Worm (Caenorhabditis elegans) whole organism, L3 larva: ENCODE results near the gene srx-17.

Experiments
- ama-1 ChIP-seq: fragments of 150-350 bp; optimal IDR thresholded peaks from 2 replicates; lab custom pipeline; 2018
- ceh-16 ChIP-seq: sonication (generic microtip); optimal IDR thresholded peaks from 2 replicates; lab custom pipeline; 2017; ENCODE audit warnings: missing biosample characterization, missing genetic modification characterization
- ceh-82 ChIP-seq: fragments of 150-350 bp; optimal IDR thresholded peaks from 2 replicates; lab custom pipeline; 2014; ENCODE audit warnings: missing biosample characterization, missing genetic modification characterization
- ceh-9 ChIP-seq: sonication (generic microtip); optimal IDR thresholded peaks from 2 replicates; lab custom pipeline; 2018; ENCODE audit warnings: missing biosample characterization, missing genetic modification characterization
- egl-27 ChIP-seq: sonication (generic microtip); optimal IDR thresholded peaks from 4 replicates; lab custom pipeline; 2017; ENCODE audit warnings: missing biosample characterization, missing genetic modification reagents, missing genetic modification characterization
- elt-1 ChIP-seq: fragments of 150-350 bp; optimal IDR thresholded peaks from 2 replicates; lab custom pipeline; 2014; ENCODE audit warnings: missing biosample characterization, missing genetic modification characterization
- elt-2 ChIP-seq: sonication (generic microtip); optimal IDR thresholded peaks from 2 replicates; lab custom pipeline; 2016; ENCODE audit warnings: missing genetic modification reagents, mild to moderate bottlenecking, missing genetic modification characterization, missing compliant biosample characterization
- elt-3 ChIP-seq, 3 experiments: fragments of 150-350 bp in 1 of 3; sonication (generic microtip) in 2 of 3; optimal IDR thresholded peaks; 2 replicates in 2 of 3; 4 replicates in 1 of 3; lab custom pipeline; 2014 to 2017; ENCODE audit warnings: missing biosample characterization in 3 of 3, missing genetic modification characterization in 3 of 3
- eor-1 ChIP-seq, 2 experiments: fragments of 150-350 bp; optimal IDR thresholded peaks; 2 replicates each; lab custom pipeline; 2014 to 2018; ENCODE audit warnings: missing biosample characterization in 2 of 2, missing genetic modification characterization in 2 of 2
- fkh-2 ChIP-seq: fragments of 150-350 bp; optimal IDR thresholded peaks from 2 replicates; lab custom pipeline; 2014; ENCODE audit warnings: missing biosample characterization, missing genetic modification reagents, missing genetic modification characterization
- fos-1 ChIP-seq: fragments of 150-350 bp; optimal IDR thresholded peaks from 2 replicates; lab custom pipeline; 2014; ENCODE audit warnings: missing biosample characterization, missing genetic modification characterization
- hmg-11 ChIP-seq: sonication (generic microtip); optimal IDR thresholded peaks from 2 replicates; lab custom pipeline; 2016; ENCODE audit warnings: missing genetic modification characterization, missing compliant biosample characterization
- jun-1 ChIP-seq: fragments of 150-350 bp; optimal IDR thresholded peaks from 2 replicates; lab custom pipeline; 2014; ENCODE audit warnings: missing biosample characterization, missing genetic modification reagents, missing genetic modification characterization
- lin-15B ChIP-seq: fragments of 150-350 bp; optimal IDR thresholded peaks from 2 replicates; lab custom pipeline; 2014; ENCODE audit warnings: missing biosample characterization, missing genetic modification characterization
- lin-39 ChIP-seq: fragments of 150-350 bp; optimal IDR thresholded peaks from 2 replicates; lab custom pipeline; 2018; ENCODE audit warnings: missing biosample characterization, missing genetic modification reagents, missing genetic modification characterization
- lsy-12 ChIP-seq: sonication (generic microtip); optimal IDR thresholded peaks from 2 replicates; lab custom pipeline; 2016; ENCODE audit warnings: mild to moderate bottlenecking, missing genetic modification characterization, missing compliant biosample characterization
- mml-1 ChIP-seq: fragments of 150-350 bp; sonication (generic microtip); optimal IDR thresholded peaks from 3 replicates; lab custom pipeline; 2014; ENCODE audit warnings: missing biosample characterization, missing genetic modification characterization
- nfya-1 ChIP-seq: sonication (generic microtip); optimal IDR thresholded peaks from 2 replicates; lab custom pipeline; 2017; ENCODE audit warnings: missing genetic modification characterization, mild to moderate bottlenecking, missing compliant biosample characterization, antibody characterized with exemption, moderate library complexity; ENCODE audit not compliant: insufficient read depth
- nhr-11 ChIP-seq: fragments of 150-350 bp; optimal IDR thresholded peaks from 2 replicates; lab custom pipeline; 2014; ENCODE audit warnings: missing biosample characterization, missing genetic modification characterization
- nhr-12 ChIP-seq: fragments of 150-350 bp; optimal IDR thresholded peaks from 2 replicates; lab custom pipeline; 2014; ENCODE audit warnings: missing biosample characterization, missing genetic modification characterization
- nhr-23 ChIP-seq: fragments of 150-350 bp; optimal IDR thresholded peaks from 2 replicates; lab custom pipeline; 2014; ENCODE audit warnings: missing biosample characterization, missing genetic modification reagents, missing genetic modification characterization
- nhr-237 ChIP-seq: fragments of 150-350 bp; optimal IDR thresholded peaks from 2 replicates; lab custom pipeline; 2014; ENCODE audit warnings: missing biosample characterization, missing genetic modification characterization
- nhr-25 ChIP-seq: sonication (generic microtip); optimal IDR thresholded peaks from 2 replicates; lab custom pipeline; 2017; ENCODE audit warnings: missing biosample characterization, missing genetic modification characterization
- nhr-28 ChIP-seq: fragments of 150-350 bp; optimal IDR thresholded peaks from 2 replicates; lab custom pipeline; 2014; ENCODE audit warnings: missing biosample characterization, missing genetic modification characterization
- nhr-43 ChIP-seq: sonication (generic microtip); optimal IDR thresholded peaks from 2 replicates; lab custom pipeline; 2016; ENCODE audit warnings: mild to moderate bottlenecking, missing genetic modification characterization, missing compliant biosample characterization; ENCODE audit not compliant: poor library complexity, severe bottlenecking
- nhr-67 ChIP-seq: fragments of 150-350 bp; optimal IDR thresholded peaks from 2 replicates; lab custom pipeline; 2014; ENCODE audit warnings: missing biosample characterization, missing genetic modification characterization
- nhr-76 ChIP-seq: fragments of 150-350 bp; sonication (generic microtip); optimal IDR thresholded peaks from 5 replicates; lab custom pipeline; 2014; ENCODE audit warnings: missing biosample characterization, missing genetic modification characterization
- nhr-77 ChIP-seq: fragments of 150-350 bp; optimal IDR thresholded peaks from 2 replicates; lab custom pipeline; 2014; ENCODE audit warnings: missing biosample characterization, missing genetic modification characterization
- pha-4 ChIP-seq: fragments of 150-350 bp; optimal IDR thresholded peaks from 2 replicates; lab custom pipeline; 2014; ENCODE audit warnings: missing biosample characterization, missing genetic modification reagents, missing genetic modification characterization
- pqm-1 ChIP-seq: fragments of 150-350 bp; optimal IDR thresholded peaks from 2 replicates; lab custom pipeline; 2017; ENCODE audit warnings: missing biosample characterization, missing genetic modification characterization, inconsistent platforms
- skn-1 ChIP-seq: fragments of 150-350 bp; optimal IDR thresholded peaks from 2 replicates; lab custom pipeline; 2014; ENCODE audit warnings: missing biosample characterization, missing genetic modification characterization
- snpc-4 ChIP-seq: fragments of 150-350 bp; optimal IDR thresholded peaks from 2 replicates; lab custom pipeline; 2014; ENCODE audit warnings: missing biosample characterization, missing genetic modification characterization
- tbx-2 ChIP-seq: sonication (generic microtip); optimal IDR thresholded peaks from 2 replicates; lab custom pipeline; 2016; ENCODE audit warnings: mild to moderate bottlenecking, missing genetic modification characterization, missing compliant biosample characterization
- unc-39 ChIP-seq: sonication (generic microtip); optimal IDR thresholded peaks from 4 replicates; lab custom pipeline; 2017; ENCODE audit warnings: missing biosample characterization, missing genetic modification characterization
- unc-62 ChIP-seq: fragments of 150-350 bp; sonication (generic microtip); optimal IDR thresholded peaks from 4 replicates; lab custom pipeline; 2014; ENCODE audit warnings: missing biosample characterization, missing genetic modification reagents, missing genetic modification characterization
- zag-1 ChIP-seq: fragments of 150-350 bp; optimal IDR thresholded peaks from 2 replicates; lab custom pipeline; 2014; ENCODE audit warnings: missing biosample characterization, missing genetic modification characterization

Gene srx-17

ce11 chrV:13878226-13878625 is 37.2 kb downstream of the srx-17 start:
- TF ChIP-seq eor-1 (tag; optimal IDR thresholded peaks at IDR 0.05; lab: Kevin White, UChicago) (no peak), nhr-12 (tag; lab: Kevin White, UChicago) (no peak), elt-2 (peak; percentile 86), pqm-1 (tag; lab: Kevin White, UChicago) (peak; percentile 93), jun-1 (tag; lab: Kevin White, UChicago) (peak; percentile 11), lin-15B (tag; lab: Kevin White, UChicago) (peak; percentile 14)

- TF ChIP-seq nhr-77, result no peak
- peak; percentile 41 for TF ChIP-seq pha-4
- no peak for TF ChIP-seq hmg-11
- no peak for TF ChIP-seq fkh-2
- TF ChIP-seq pqm-1 (tag; lab: Kevin White, UChicago), result peak; percentile 94
- no peak for TF ChIP-seq elt-3 (tag; optimal IDR thresholded peaks at IDR 0.05; lab: Kevin White, UChicago)
- no peak for TF ChIP-seq ceh-16
- peak; percentile 93 for TF ChIP-seq elt-2
- TF ChIP-seq nhr-67 (tag; lab: Kevin White, UChicago), result no peak
- no peak for TF ChIP-seq tbx-2 (tag; lab: Kevin White, UChicago)
- TF ChIP-seq jun-1 (tag; lab: Kevin White, UChicago), result peak; percentile 23
- no peak for TF ChIP-seq zag-1
- TF ChIP-seq ceh-9 (tag; lab: Kevin White, UChicago), result no peak
Measured at ce11 chrV:13879241-13879640, 38.2 kb downstream of the srx-17 start, which contains the start of gene lbp-7. Gene lbp-7, plus strand, starts transcription at chrV:13879552.

ce11 chrV:13880163-13880562 is 39.2 kb downstream of the srx-17 start:
- TF ChIP-seq nhr-25 (tag; lab: Kevin White, UChicago) (peak; percentile 19), elt-1 (tag; lab: Kevin White, UChicago) (no peak), nhr-12 (tag; lab: Kevin White, UChicago) (no peak), jun-1 (tag; lab: Kevin White, UChicago) (no peak), snpc-4 (tag; lab: Kevin White, UChicago) (peak; percentile 28), lin-15B (tag; lab: Kevin White, UChicago) (peak; percentile 63), nfya-1 (tag; lab: Kevin White, UChicago) (peak; percentile 20), pha-4 (peak; percentile 56), nhr-43 (peak; percentile 30), nhr-28 (no peak)

ce11 chrV:13880607-13881006 is 39.6 kb downstream of the srx-17 start, which contains the start of gene T22G5.3:
Gene T22G5.3, plus strand, starts transcription at chrV:13880907.
- TF ChIP-seq nhr-237, result no peak
- no peak for TF ChIP-seq lsy-12
- TF ChIP-seq ama-1, result no peak
- TF ChIP-seq unc-62 (GFP tag; lab: Kevin White, UChicago), result no peak
- TF ChIP-seq snpc-4 (tag; lab: Kevin White, UChicago), result no peak
- TF ChIP-seq hmg-11, result no peak
- no peak for TF ChIP-seq ceh-82 (tag; lab: Kevin White, UChicago)
- TF ChIP-seq nhr-43, result no peak
- no peak for TF ChIP-seq nhr-12 (tag; lab: Kevin White, UChicago)
- no peak for TF ChIP-seq nhr-76 (tag; lab: Kevin White, UChicago)
- no peak for TF ChIP-seq zag-1
- TF ChIP-seq nhr-28, result no peak
- TF ChIP-seq egl-27 (tag; lab: Kevin White, UChicago), result no peak
- no peak for TF ChIP-seq nhr-23 (tag; lab: Kevin White, UChicago)

ce11 chrV:13887358-13887757 is 46.3 kb downstream of the srx-17 start, which contains the start of gene srsx-19:
Gene srsx-19, plus strand, starts transcription at chrV:13887658.
- no peak for TF ChIP-seq jun-1 (tag; lab: Kevin White, UChicago)
- no peak for TF ChIP-seq unc-62 (GFP tag; lab: Kevin White, UChicago)
- no peak for TF ChIP-seq pha-4
- TF ChIP-seq elt-2, result no peak
- TF ChIP-seq nhr-11 (tag; lab: Kevin White, UChicago), result no peak

- TF ChIP-seq lin-39 (tag; lab: Kevin White, UChicago), result no peak
- TF ChIP-seq nhr-12 (tag; lab: Kevin White, UChicago), result no peak
- no peak for TF ChIP-seq fkh-2
- no peak for TF ChIP-seq unc-39 (tag; lab: Kevin White, UChicago)
- no peak for TF ChIP-seq skn-1 (tag; lab: Kevin White, UChicago)
- TF ChIP-seq tbx-2 (tag; lab: Kevin White, UChicago), result no peak
- TF ChIP-seq jun-1 (tag; lab: Kevin White, UChicago), result no peak
- TF ChIP-seq eor-1 (tag; optimal IDR thresholded peaks at IDR 0.05; lab: Kevin White, UChicago), result no peak
- no peak for TF ChIP-seq nhr-28
- TF ChIP-seq fos-1, result no peak
- no peak for TF ChIP-seq nhr-67 (tag; lab: Kevin White, UChicago)
- TF ChIP-seq ceh-9 (tag; lab: Kevin White, UChicago), result no peak
- no peak for TF ChIP-seq mml-1 (tag; lab: Kevin White, UChicago)
- no peak for TF ChIP-seq lin-15B (tag; lab: Kevin White, UChicago)
Measured at ce11 chrV:13889516-13889915, 48.5 kb downstream of the srx-17 start, which contains the start of gene spp-12. Gene spp-12, plus strand, starts transcription at chrV:13889816.
